Fruit fly (Drosophila melanogaster) whole organism, embryonic: ENCODE results near the gene Muc68Ca.

ENCODE experiments used
- CG18262 ChIP-seq: fragments of 200-800 bp; optimal IDR thresholded peaks from 3 replicates; lab custom pipeline; 2019; ENCODE audit warnings: missing biosample characterization, mild to moderate bottlenecking, missing genetic modification characterization, moderate library complexity
- CG4617 ChIP-seq: fragments of 200-800 bp; sonication (Bioruptor generic); optimal IDR thresholded peaks from 3 replicates; lab custom pipeline; 2016; ENCODE audit warnings: missing biosample characterization, missing genetic modification characterization, borderline replicate concordance
- row ChIP-seq: fragments of 200-800 bp; sonication (Bioruptor generic); IDR thresholded peaks from 3 replicates; pipeline ENCODE4 v1.3.6; 2022; ENCODE audit warnings: missing biosample characterization, missing genetic modification characterization

- TF ChIP-seq CG4617 (no peak), CG18262 (tag; lab: Kevin White, UChicago) (no peak), row (GFP tag; lab: Robert Waterston, UW) (no peak)
Measured at dm6 chr3L:11580919-11581318, 39.0 kb downstream of the Muc68Ca start, which contains the start of gene CG43391.
